Fruit fly (Drosophila melanogaster) whole organism, wandering third instar larva: ENCODE measurements around the gene lectin-28C.
A peak's percentile ranks its signal among the peaks of the same experiment; 100 is the strongest.

Experiments used
- Abd-B ChIP-seq: fragments of >200 bp; optimal IDR thresholded peaks from 2 replicates; lab custom pipeline; 2017; ENCODE audit warnings: missing biosample characterization, missing genetic modification characterization
- CG32264 ChIP-seq: fragments of 200-800 bp; sonication (Bioruptor generic); optimal IDR thresholded peaks from 2 replicates; lab custom pipeline; 2016; ENCODE audit warnings: missing biosample characterization, missing genetic modification characterization
- CG9705 ChIP-seq: fragments of 200-800 bp; sonication (Bioruptor generic); optimal IDR thresholded peaks from 2 replicates; lab custom pipeline; 2018; ENCODE audit warnings: missing biosample characterization, mild to moderate bottlenecking, missing genetic modification characterization
- CrebA ChIP-seq: fragments of 200-800 bp; sonication (Bioruptor generic); optimal IDR thresholded peaks from 2 replicates; lab custom pipeline; 2016; ENCODE audit warnings: missing biosample characterization, mild to moderate bottlenecking, missing genetic modification characterization, borderline replicate concordance
- Dfd ChIP-seq: fragments of >200 bp; optimal IDR thresholded peaks from 2 replicates; lab custom pipeline; 2017; ENCODE audit warnings: missing biosample characterization, missing genetic modification characterization
- Dif ChIP-seq: fragments of 200-275, 200-300 bp; sonication (Bioruptor generic); optimal IDR thresholded peaks from 2 replicates; lab custom pipeline; 2018; ENCODE audit warnings: missing biosample characterization, missing genetic modification characterization; ENCODE audit not compliant: partially characterized antibody
- GATAd ChIP-seq: sonication (Bioruptor generic); optimal IDR thresholded peaks from 2 replicates; lab custom pipeline; 2016; ENCODE audit warnings: missing biosample characterization, missing genetic modification characterization
- HLH106 ChIP-seq: fragments of 200-800 bp; optimal IDR thresholded peaks from 3 replicates; lab custom pipeline; 2019; ENCODE audit warnings: missing biosample characterization, mild to moderate bottlenecking, missing genetic modification characterization, moderate library complexity
- Hnf4 ChIP-seq: fragments of 200-800 bp; sonication (Bioruptor generic); optimal IDR thresholded peaks from 2 replicates; lab custom pipeline; 2016; ENCODE audit warnings: missing biosample characterization, mild to moderate bottlenecking, missing genetic modification characterization
- Hr78 ChIP-seq: fragments of >200 bp; optimal IDR thresholded peaks from 2 replicates; lab custom pipeline; 2017; ENCODE audit warnings: missing biosample characterization, missing genetic modification characterization
- Hr83 ChIP-seq: fragments of 200-300 bp; sonication (Bioruptor generic); optimal IDR thresholded peaks from 2 replicates; lab custom pipeline; 2016; ENCODE audit warnings: missing biosample characterization, mild to moderate bottlenecking, missing genetic modification characterization, moderate library complexity; ENCODE audit not compliant: poor library complexity, severe bottlenecking
- Jra ChIP-seq: sonication (Bioruptor generic); optimal IDR thresholded peaks from 2 replicates; lab custom pipeline; 2016; ENCODE audit warnings: missing biosample characterization, missing genetic modification characterization
- Mio ChIP-seq: sonication (Bioruptor generic); optimal IDR thresholded peaks from 2 replicates; lab custom pipeline; 2016; ENCODE audit warnings: missing biosample characterization, missing genetic modification characterization
- Myc ChIP-seq: fragments of >200 bp; optimal IDR thresholded peaks from 2 replicates; lab custom pipeline; 2017
- N ChIP-seq: fragments of >200 bp; optimal IDR thresholded peaks from 2 replicates; lab custom pipeline; 2018; ENCODE audit warnings: missing biosample characterization, missing external identifiers, missing genetic modification characterization
- OdsH ChIP-seq: fragments of 200-800 bp; sonication (Bioruptor generic); optimal IDR thresholded peaks from 2 replicates; lab custom pipeline; 2016; ENCODE audit warnings: missing biosample characterization, mild to moderate bottlenecking, missing genetic modification characterization
- Rel ChIP-seq, 2 experiments: fragments of 200-800 bp; sonication (Bioruptor generic) in 1 of 2; optimal IDR thresholded peaks; 2 replicates in 1 of 2; 3 replicates in 1 of 2; lab custom pipeline; 2016 to 2019; ENCODE audit warnings: mild to moderate bottlenecking in 2 of 2, missing biosample characterization in 2 of 2, missing genetic modification characterization in 2 of 2, moderate library complexity in 1 of 2
- Sp1 ChIP-seq: fragments of 200-800 bp; sonication (Bioruptor generic); optimal IDR thresholded peaks from 3 replicates; lab custom pipeline; 2019; ENCODE audit warnings: missing biosample characterization, mild to moderate bottlenecking, missing genetic modification characterization, moderate library complexity
- Vsx2 ChIP-seq: fragments of 200-300, 225-300 bp; sonication (Bioruptor generic); optimal IDR thresholded peaks from 2 replicates; lab custom pipeline; 2018; ENCODE audit warnings: missing biosample characterization, missing genetic modification characterization; ENCODE audit not compliant: partially characterized antibody
- br ChIP-seq: fragments of 200-800 bp; sonication (Bioruptor generic); optimal IDR thresholded peaks from 2 replicates; lab custom pipeline; 2016; ENCODE audit warnings: missing biosample characterization, missing genetic modification characterization
- brk ChIP-seq: fragments of 200-800 bp; sonication (Bioruptor generic); optimal IDR thresholded peaks from 2 replicates; lab custom pipeline; 2016; ENCODE audit warnings: missing biosample characterization, mild to moderate bottlenecking, missing genetic modification characterization
- dl ChIP-seq, 2 experiments: fragments of 175-275, 200-275 bp in 1 of 2; fragments of 200-275 bp in 1 of 2; sonication (Bioruptor generic); optimal IDR thresholded peaks; lab custom pipeline; 2018; ENCODE audit warnings: mild to moderate bottlenecking in 2 of 2, missing biosample characterization in 2 of 2, missing genetic modification characterization in 2 of 2, moderate library complexity in 2 of 2; ENCODE audit not compliant: partially characterized antibody in 2 of 2, insufficient read depth in 1 of 2
- dmrt93B ChIP-seq: fragments of 200-800 bp; sonication (Bioruptor generic); optimal IDR thresholded peaks from 2 replicates; lab custom pipeline; 2018; ENCODE audit warnings: missing biosample characterization, mild to moderate bottlenecking, missing genetic modification characterization
- dsf ChIP-seq: sonication (Bioruptor generic); optimal IDR thresholded peaks from 2 replicates; lab custom pipeline; 2016; ENCODE audit warnings: missing biosample characterization, missing genetic modification characterization, borderline replicate concordance
- ey ChIP-seq: fragments of 200-800 bp; sonication (Bioruptor generic); optimal IDR thresholded peaks from 2 replicates; lab custom pipeline; 2016; ENCODE audit warnings: missing biosample characterization, missing genetic modification characterization
- foxo ChIP-seq, 2 experiments: fragments of 200-800 bp; sonication (Bioruptor generic); optimal IDR thresholded peaks; 2 replicates in 1 of 2; 3 replicates in 1 of 2; lab custom pipeline; 2016 to 2017; ENCODE audit warnings: missing biosample characterization in 2 of 2, missing genetic modification characterization in 2 of 2
- fru ChIP-seq: fragments of 200-800 bp; sonication (Bioruptor generic); optimal IDR thresholded peaks from 3 replicates; lab custom pipeline; 2016; ENCODE audit warnings: missing biosample characterization, mild to moderate bottlenecking, missing genetic modification characterization
- h ChIP-seq: fragments of 200-800 bp; sonication (Bioruptor generic); optimal IDR thresholded peaks from 3 replicates; lab custom pipeline; 2016; ENCODE audit warnings: missing biosample characterization, mild to moderate bottlenecking, missing genetic modification characterization
- jim ChIP-seq: fragments of 175-275, 200-325 bp; sonication (Bioruptor generic); optimal IDR thresholded peaks from 2 replicates; lab custom pipeline; 2016; ENCODE audit warnings: missing biosample characterization, mild to moderate bottlenecking, missing genetic modification characterization
- lola ChIP-seq: fragments of >200 bp; optimal IDR thresholded peaks from 2 replicates; lab custom pipeline; 2017; ENCODE audit warnings: missing biosample characterization, missing genetic modification characterization
- pan ChIP-seq: fragments of >200 bp; optimal IDR thresholded peaks from 2 replicates; lab custom pipeline; 2017
- psq ChIP-seq: fragments of 200-800 bp; sonication (Bioruptor generic); optimal IDR thresholded peaks from 3 replicates; lab custom pipeline; 2017; ENCODE audit warnings: missing biosample characterization, mild to moderate bottlenecking, missing genetic modification characterization, moderate library complexity
- rgr ChIP-seq: fragments of 200-800 bp; sonication (Bioruptor generic); optimal IDR thresholded peaks from 3 replicates; lab custom pipeline; 2016; ENCODE audit warnings: missing biosample characterization, mild to moderate bottlenecking, missing genetic modification characterization
- sage ChIP-seq: fragments of 200-800 bp; sonication (Bioruptor generic); optimal IDR thresholded peaks from 2 replicates; lab custom pipeline; 2016; ENCODE audit warnings: missing biosample characterization, mild to moderate bottlenecking, missing genetic modification characterization
- sv ChIP-seq: fragments of 200-800 bp; sonication (Bioruptor generic); optimal IDR thresholded peaks from 3 replicates; lab custom pipeline; 2016; ENCODE audit warnings: missing biosample characterization, missing genetic modification characterization
- tai ChIP-seq: sonication (Bioruptor generic); optimal IDR thresholded peaks from 2 replicates; lab custom pipeline; 2016; ENCODE audit warnings: missing biosample characterization, missing genetic modification characterization
- usp ChIP-seq: fragments of >200 bp; optimal IDR thresholded peaks from 2 replicates; lab custom pipeline; 2017; ENCODE audit warnings: missing biosample characterization, missing genetic modification characterization
- woc ChIP-seq: sonication (Bioruptor generic); optimal IDR thresholded peaks from 2 replicates; lab custom pipeline; 2016; ENCODE audit warnings: missing biosample characterization, mild to moderate bottlenecking, missing genetic modification characterization

lectin-28C gene

DNA sequence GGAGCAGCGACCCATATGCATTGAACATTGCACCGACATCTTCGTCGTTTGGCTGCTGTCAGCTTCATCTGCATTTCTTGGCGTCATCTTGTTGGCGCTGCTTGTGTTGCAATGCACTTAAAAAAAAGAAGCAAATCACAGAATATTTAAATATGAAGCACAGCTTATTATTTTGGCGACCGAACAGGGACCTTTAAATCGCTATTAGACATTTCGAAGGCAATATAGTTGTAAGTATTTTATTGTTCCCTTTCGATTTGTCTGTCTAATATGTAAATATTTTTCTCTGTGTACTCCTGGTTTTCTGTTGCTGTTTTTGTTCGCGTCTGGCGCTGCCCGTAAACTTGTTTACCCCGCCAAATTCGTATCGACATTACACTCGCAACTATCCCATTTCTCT, 43.1 kb downstream of the lectin-28C start:
- TF ChIP-seq Dif (no peak), br (GFP tag; lab: Kevin White, UChicago) (peak; percentile 73), sv (GFP tag; lab: Kevin White, UChicago) (no peak), jim (GFP tag; lab: Kevin White, UChicago) (no peak), GATAd (GFP tag; lab: Kevin White, UChicago) (no peak), ey (GFP tag; lab: Kevin White, UChicago) (peak; percentile 62), N (GFP tag; lab: Kevin White, UChicago) (no peak), Hnf4 (peak; percentile 65), h (peak; percentile 82), psq (GFP tag; lab: Kevin White, UChicago) (peak; percentile 62), rgr (GFP tag; lab: Kevin White, UChicago) (peak; percentile 60), Abd-B (GFP tag; lab: Kevin White, UChicago) (no peak), Rel (GFP tag; optimal IDR thresholded peaks at IDR 0.05; lab: Kevin White, UChicago) (no peak), Rel (tag; optimal IDR thresholded peaks at IDR 0.05; lab: Kevin White, UChicago) (peak; percentile 7), foxo (GFP tag; optimal IDR thresholded peaks at IDR 0.05; lab: Kevin White, UChicago) (peak; percentile 34 to 66), fru (GFP tag; lab: Kevin White, UChicago) (peak; percentile 81), tai (GFP tag; lab: Kevin White, UChicago) (no peak), dl (GFP tag; optimal IDR thresholded peaks at IDR 0.05; lab: Kevin White, UChicago; ENCODE audit: insufficient read depth in 1 of 2, partially characterized antibody in 2 of 2) (no peak), CG32264 (peak; percentile 58), lola (GFP tag; lab: Kevin White, UChicago) (no peak), CG9705 (GFP tag; lab: Kevin White, UChicago) (peak; percentile 23), Dfd (GFP tag; lab: Kevin White, UChicago) (no peak), Sp1 (peak; percentile 79), Myc (no peak), brk (GFP tag; lab: Kevin White, UChicago) (peak; percentile 7), HLH106 (peak; percentile 81), sage (GFP tag; lab: Kevin White, UChicago) (peak; percentile 33), dmrt93B (GFP tag; lab: Kevin White, UChicago) (peak; percentile 47), Mio (GFP tag; lab: Kevin White, UChicago) (no peak), woc (peak; percentile 37), OdsH (GFP tag; lab: Kevin White, UChicago) (peak; percentile 63), usp (GFP tag; lab: Kevin White, UChicago) (no peak)
- TF ChIP-seq, all 38 proteins: peak for 18

DNA sequence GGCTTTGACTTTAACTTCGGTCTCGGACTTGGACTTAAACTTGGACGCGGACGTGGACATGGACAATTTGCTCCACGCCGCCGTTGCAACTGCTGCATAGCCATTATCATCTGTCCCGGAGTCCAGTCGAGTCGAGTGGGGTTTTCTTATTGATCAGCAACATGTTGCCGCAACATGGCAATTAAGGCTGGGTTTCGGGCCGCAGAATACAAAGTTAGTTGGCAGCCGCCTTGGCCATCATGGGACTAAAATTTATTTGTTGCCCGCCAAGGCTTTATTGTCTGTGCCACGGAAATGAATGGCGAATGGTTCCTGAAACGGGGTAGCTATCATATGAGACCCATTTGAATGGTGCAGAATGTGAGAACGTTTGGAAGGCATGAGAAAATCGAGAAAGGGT, 45.0 kb downstream of the lectin-28C start:
- TF ChIP-seq Hnf4 (no peak), usp (GFP tag; lab: Kevin White, UChicago) (no peak), br (GFP tag; lab: Kevin White, UChicago) (no peak), Jra (no peak), GATAd (GFP tag; lab: Kevin White, UChicago) (no peak), tai (GFP tag; lab: Kevin White, UChicago) (no peak), N (GFP tag; lab: Kevin White, UChicago) (no peak), ey (GFP tag; lab: Kevin White, UChicago) (no peak), dl (GFP tag; optimal IDR thresholded peaks at IDR 0.05; lab: Kevin White, UChicago; ENCODE audit: insufficient read depth in 1 of 2, partially characterized antibody in 2 of 2) (no peak), fru (GFP tag; lab: Kevin White, UChicago) (no peak), Myc (no peak), Hr83 (GFP tag; lab: Kevin White, UChicago) (no peak), woc (no peak), foxo (GFP tag; optimal IDR thresholded peaks at IDR 0.05; lab: Kevin White, UChicago) (no peak), h (no peak), CG32264 (no peak)

- TF ChIP-seq h (peak; percentile 84), rgr (GFP tag; lab: Kevin White, UChicago) (peak; percentile 45), Rel (GFP tag; optimal IDR thresholded peaks at IDR 0.05; lab: Kevin White, UChicago) (peak; percentile 60), Rel (tag; optimal IDR thresholded peaks at IDR 0.05; lab: Kevin White, UChicago) (no peak), Vsx2 (GFP tag; lab: Kevin White, UChicago) (no peak), lola (GFP tag; lab: Kevin White, UChicago) (no peak), brk (GFP tag; lab: Kevin White, UChicago) (peak; percentile 42), Mio (GFP tag; lab: Kevin White, UChicago) (no peak), dsf (no peak), psq (GFP tag; lab: Kevin White, UChicago) (peak; percentile 70), woc (peak; percentile 75), tai (GFP tag; lab: Kevin White, UChicago) (peak; percentile 62), foxo (GFP tag; optimal IDR thresholded peaks at IDR 0.05; lab: Kevin White, UChicago) (peak in 1 of 2 experiments; percentile 65), br (GFP tag; lab: Kevin White, UChicago) (peak; percentile 55), Abd-B (GFP tag; lab: Kevin White, UChicago) (no peak), Dfd (GFP tag; lab: Kevin White, UChicago) (no peak), Myc (no peak), OdsH (GFP tag; lab: Kevin White, UChicago) (peak; percentile 73), HLH106 (peak; percentile 81), Jra (no peak), CG9705 (GFP tag; lab: Kevin White, UChicago) (peak; percentile 55), CG32264 (peak; percentile 16), Dif (no peak), Hr78 (GFP tag; lab: Kevin White, UChicago) (no peak), Sp1 (peak; percentile 72), pan (no peak), fru (GFP tag; lab: Kevin White, UChicago) (peak; percentile 81), N (GFP tag; lab: Kevin White, UChicago) (no peak), sage (GFP tag; lab: Kevin White, UChicago) (peak; percentile 48), dmrt93B (GFP tag; lab: Kevin White, UChicago) (peak; percentile 31), CrebA (GFP tag; lab: Kevin White, UChicago) (peak; percentile 56), Hr83 (GFP tag; lab: Kevin White, UChicago) (no peak), dl (GFP tag; optimal IDR thresholded peaks at IDR 0.05; lab: Kevin White, UChicago; ENCODE audit: insufficient read depth in 1 of 2, partially characterized antibody in 2 of 2) (no peak), sv (GFP tag; lab: Kevin White, UChicago) (no peak), GATAd (GFP tag; lab: Kevin White, UChicago) (no peak)
Observed at dm6 chr2L:7909327-7909804, 52.5 kb downstream of the lectin-28C start.
